Fruit fly (Drosophila melanogaster) whole organism, embryonic: ENCODE measurements around the gene CG43999.

ENCODE experiments used
- Abd-B ChIP-seq: fragments of 200-800 bp; sonication (Bioruptor generic); optimal IDR thresholded peaks from 2 replicates; lab custom pipeline; 2018; ENCODE audit warnings: missing biosample characterization, mild to moderate bottlenecking, missing genetic modification characterization, moderate library complexity
- Bgb ChIP-seq: fragments of 200-800 bp; sonication (Bioruptor generic); IDR thresholded peaks from 2 replicates; pipeline ENCODE4 v1.3.6; 2022; ENCODE audit warnings: missing biosample characterization, missing genetic modification characterization; ENCODE audit not compliant: partially characterized antibody
- CG10209 ChIP-seq: fragments of 200-800 bp; sonication (Bioruptor generic); optimal IDR thresholded peaks from 3 replicates; lab custom pipeline; 2017; ENCODE audit warnings: missing biosample characterization, mild to moderate bottlenecking, missing genetic modification characterization, missing genetic modification reagents
- CG10366 ChIP-seq: fragments of 200-800 bp; sonication (Bioruptor generic); IDR thresholded peaks from 2 replicates; pipeline ENCODE4 v1.3.6; 2022; ENCODE audit warnings: missing biosample characterization, missing genetic modification characterization
- CG10543 ChIP-seq: fragments of 200-800 bp; sonication (Bioruptor generic); optimal IDR thresholded peaks from 3 replicates; lab custom pipeline; 2017; ENCODE audit warnings: missing biosample characterization, mild to moderate bottlenecking, missing genetic modification characterization, moderate library complexity
- CG11695 ChIP-seq: fragments of 200-800 bp; sonication (Bioruptor generic); IDR thresholded peaks from 3 replicates; pipeline ENCODE4 v1.3.6; 2022; ENCODE audit warnings: missing biosample characterization, missing genetic modification characterization
- CG12071 ChIP-seq: fragments of 200-800 bp; sonication (Bioruptor generic); optimal IDR thresholded peaks from 3 replicates; lab custom pipeline; 2018; ENCODE audit warnings: missing biosample characterization, mild to moderate bottlenecking, missing genetic modification characterization
- CG12942 ChIP-seq: fragments of 200-800 bp; sonication (Bioruptor generic); optimal IDR thresholded peaks from 3 replicates; lab custom pipeline; 2016; ENCODE audit warnings: missing biosample characterization, missing genetic modification characterization
- CG13296 ChIP-seq: fragments of 200-800 bp; sonication (Bioruptor generic); optimal IDR thresholded peaks from 3 replicates; lab custom pipeline; 2018; ENCODE audit warnings: missing biosample characterization, mild to moderate bottlenecking, missing genetic modification characterization
- CG15514 ChIP-seq: fragments of 200-800 bp; sonication (Bioruptor generic); optimal IDR thresholded peaks from 3 replicates; lab custom pipeline; 2017; ENCODE audit warnings: missing biosample characterization, missing genetic modification characterization, mild to moderate bottlenecking, moderate library complexity, missing genetic modification reagents
- CG1832 ChIP-seq: fragments of 200-800 bp; sonication (Bioruptor generic); optimal IDR thresholded peaks from 2 replicates; lab custom pipeline; 2017; ENCODE audit warnings: missing biosample characterization, mild to moderate bottlenecking, missing genetic modification characterization, inconsistent platforms
- CG2712 ChIP-seq: fragments of 200-800 bp; optimal IDR thresholded peaks from 3 replicates; lab custom pipeline; 2019; ENCODE audit warnings: missing biosample characterization, mild to moderate bottlenecking, missing genetic modification characterization, moderate library complexity
- CG2875 ChIP-seq: fragments of 200-800 bp; sonication (Bioruptor generic); optimal IDR thresholded peaks from 2 replicates; lab custom pipeline; 2017; ENCODE audit warnings: missing biosample characterization, mild to moderate bottlenecking, missing genetic modification characterization, missing genetic modification reagents
- CG2889 ChIP-seq: fragments of 200-800 bp; sonication (Bioruptor generic); IDR thresholded peaks from 3 replicates; pipeline ENCODE4 v1.3.6; 2022; ENCODE audit warnings: missing biosample characterization, missing genetic modification characterization
- CG32532 ChIP-seq: fragments of 200-800 bp; sonication (Bioruptor generic); IDR thresholded peaks from 2 replicates; pipeline ENCODE4 v1.3.6; 2022; ENCODE audit warnings: missing biosample characterization, missing genetic modification characterization
- CG3995 ChIP-seq: fragments of 200-800 bp; sonication (Bioruptor generic); optimal IDR thresholded peaks from 3 replicates; lab custom pipeline; 2016; ENCODE audit warnings: missing biosample characterization, missing genetic modification characterization
- CG4282 ChIP-seq: fragments of 200-800 bp; sonication (Bioruptor generic); optimal IDR thresholded peaks from 2 replicates; lab custom pipeline; 2016; ENCODE audit warnings: missing biosample characterization, missing genetic modification characterization
- CG6683 ChIP-seq: fragments of 200-800 bp; sonication (Bioruptor generic); optimal IDR thresholded peaks from 2 replicates; lab custom pipeline; 2017; ENCODE audit warnings: missing biosample characterization, mild to moderate bottlenecking, missing genetic modification characterization, missing genetic modification reagents
- CG8359 ChIP-seq: fragments of 200-800 bp; sonication (Bioruptor generic); optimal IDR thresholded peaks from 2 replicates; lab custom pipeline; 2017; ENCODE audit warnings: missing biosample characterization, mild to moderate bottlenecking, missing genetic modification characterization, borderline replicate concordance
- CG9817 ChIP-seq: fragments of 200-800 bp; sonication (Bioruptor generic); optimal IDR thresholded peaks from 2 replicates; lab custom pipeline; 2018; ENCODE audit warnings: missing biosample characterization, mild to moderate bottlenecking, missing genetic modification characterization, moderate library complexity
- Deaf1 ChIP-seq: fragments of 200-800 bp; optimal IDR thresholded peaks from 3 replicates; lab custom pipeline; 2019; ENCODE audit warnings: missing biosample characterization, mild to moderate bottlenecking, missing genetic modification characterization, moderate library complexity
- Dek ChIP-seq: fragments of 200-800 bp; sonication (Bioruptor generic); optimal IDR thresholded peaks from 3 replicates; lab custom pipeline; 2019; ENCODE audit warnings: missing biosample characterization, mild to moderate bottlenecking, missing genetic modification characterization, moderate library complexity
- Doc3 ChIP-seq: fragments of 200-800 bp; sonication (Bioruptor generic); IDR thresholded peaks from 3 replicates; pipeline ENCODE4 v1.3.6; 2022; ENCODE audit warnings: missing biosample characterization, missing genetic modification characterization; ENCODE audit not compliant: partially characterized antibody
- E2f2 ChIP-seq: fragments of 200-800 bp; sonication (Bioruptor generic); IDR thresholded peaks from 2 replicates; pipeline ENCODE4 v1.3.6; 2022; ENCODE audit warnings: missing biosample characterization, missing genetic modification characterization
- Hmr ChIP-seq: fragments of 200-800 bp; sonication (Bioruptor generic); optimal IDR thresholded peaks from 3 replicates; lab custom pipeline; 2017; ENCODE audit warnings: mild to moderate bottlenecking, missing biosample characterization, missing genetic modification reagents, missing genetic modification characterization
- Jarid2 ChIP-seq: fragments of 200-800 bp; sonication (Bioruptor generic); optimal IDR thresholded peaks from 3 replicates; lab custom pipeline; 2017; ENCODE audit warnings: mild to moderate bottlenecking, missing biosample characterization, missing genetic modification reagents, missing genetic modification characterization
- Meics ChIP-seq: fragments of 200-800 bp; sonication (Bioruptor generic); optimal IDR thresholded peaks from 2 replicates; lab custom pipeline; 2017; ENCODE audit warnings: missing biosample characterization, mild to moderate bottlenecking, missing genetic modification characterization
- NC2α ChIP-seq: fragments of 200-800 bp; sonication (Bioruptor generic); optimal IDR thresholded peaks from 2 replicates; lab custom pipeline; 2016; ENCODE audit warnings: missing biosample characterization, missing genetic modification characterization
- Neu2 ChIP-seq: fragments of 200-800 bp; sonication (Bioruptor generic); optimal IDR thresholded peaks from 3 replicates; lab custom pipeline; 2016; ENCODE audit warnings: missing biosample characterization, missing genetic modification characterization, borderline replicate concordance
- Nf-YB ChIP-seq: fragments of 200-800 bp; sonication (Bioruptor generic); optimal IDR thresholded peaks from 3 replicates; lab custom pipeline; 2019; ENCODE audit warnings: missing biosample characterization, mild to moderate bottlenecking, missing genetic modification characterization, moderate library complexity
- Spps ChIP-seq: fragments of 200-800 bp; sonication (Bioruptor generic); optimal IDR thresholded peaks from 2 replicates; lab custom pipeline; 2018; ENCODE audit warnings: missing biosample characterization, mild to moderate bottlenecking, missing genetic modification characterization
- Sry-β ChIP-seq: fragments of 200-800 bp; sonication (Bioruptor generic); optimal IDR thresholded peaks from 2 replicates; lab custom pipeline; 2018; ENCODE audit warnings: missing biosample characterization, mild to moderate bottlenecking, missing genetic modification characterization, moderate library complexity
- bab2 ChIP-seq: fragments of 200-800 bp; sonication (Bioruptor generic); optimal IDR thresholded peaks from 2 replicates; lab custom pipeline; 2016; ENCODE audit warnings: missing biosample characterization, missing genetic modification characterization
- bbx ChIP-seq: fragments of 200-800 bp; sonication (Bioruptor generic); IDR thresholded peaks from 2 replicates; pipeline ENCODE4 v1.3.6; 2022; ENCODE audit warnings: missing biosample characterization, missing genetic modification characterization; ENCODE audit not compliant: partially characterized antibody
- danr ChIP-seq: fragments of 200-800 bp; sonication (Bioruptor generic); IDR thresholded peaks from 2 replicates; pipeline ENCODE4 v1.3.6; 2022; ENCODE audit warnings: missing biosample characterization, missing genetic modification characterization
- eyg ChIP-seq: fragments of 200-800 bp; sonication (Bioruptor generic); optimal IDR thresholded peaks from 3 replicates; lab custom pipeline; 2016; ENCODE audit warnings: missing biosample characterization, missing genetic modification characterization
- fd102C ChIP-seq: fragments of 200-800 bp; sonication (Bioruptor generic); optimal IDR thresholded peaks from 2 replicates; lab custom pipeline; 2018; ENCODE audit warnings: missing biosample characterization, mild to moderate bottlenecking, missing genetic modification characterization, moderate library complexity
- h ChIP-seq: fragments of >200 bp; optimal IDR thresholded peaks from 2 replicates; lab custom pipeline; 2017
- kay ChIP-seq: fragments of 200-800 bp; sonication (Bioruptor generic); optimal IDR thresholded peaks from 2 replicates; lab custom pipeline; 2016; ENCODE audit warnings: missing biosample characterization, missing genetic modification characterization
- lab ChIP-seq: fragments of 200-800 bp; sonication (Bioruptor generic); optimal IDR thresholded peaks from 3 replicates; lab custom pipeline; 2017; ENCODE audit warnings: missing biosample characterization, missing genetic modification characterization, mild to moderate bottlenecking, moderate library complexity, missing genetic modification reagents
- luna ChIP-seq: fragments of 200-800 bp; sonication (Bioruptor generic); optimal IDR thresholded peaks from 2 replicates; lab custom pipeline; 2016; ENCODE audit warnings: missing biosample characterization, missing genetic modification characterization
- mirr ChIP-seq: fragments of 200-800 bp; sonication (Bioruptor generic); optimal IDR thresholded peaks from 3 replicates; lab custom pipeline; 2018; ENCODE audit warnings: missing biosample characterization, mild to moderate bottlenecking, missing genetic modification characterization
- otp ChIP-seq: fragments of 200-800 bp; sonication (Bioruptor generic); IDR thresholded peaks from 3 replicates; pipeline ENCODE4, ENCODE4 v1.3.6; 2022; ENCODE audit warnings: missing biosample characterization, missing genetic modification characterization
- ro ChIP-seq: fragments of 200-800 bp; sonication (Bioruptor generic); IDR thresholded peaks from 2 replicates; pipeline ENCODE4 v1.3.6; 2022; ENCODE audit warnings: missing biosample characterization, missing genetic modification characterization
- salm ChIP-seq: fragments of 200-800 bp; sonication (Bioruptor generic); optimal IDR thresholded peaks from 2 replicates; lab custom pipeline; 2018; ENCODE audit warnings: missing biosample characterization, mild to moderate bottlenecking, missing genetic modification characterization
- shn ChIP-seq: fragments of 200-800 bp; sonication (Bioruptor generic); optimal IDR thresholded peaks from 3 replicates; lab custom pipeline; 2016; ENCODE audit warnings: missing biosample characterization, missing genetic modification characterization
- unpg ChIP-seq: fragments of 200-800 bp; sonication (Bioruptor generic); optimal IDR thresholded peaks from 3 replicates; lab custom pipeline; 2018; ENCODE audit warnings: missing biosample characterization, mild to moderate bottlenecking, missing genetic modification characterization, moderate library complexity
- vvl ChIP-seq: fragments of 200-800 bp; sonication (Bioruptor generic); IDR thresholded peaks from 2 replicates; pipeline ENCODE4 v1.3.6; 2022; ENCODE audit warnings: missing biosample characterization, missing genetic modification characterization
- zfh2 ChIP-seq: fragments of 200-800 bp; sonication (Bioruptor generic); optimal IDR thresholded peaks from 2 replicates; lab custom pipeline; 2016; ENCODE audit warnings: missing biosample characterization, missing genetic modification characterization

Gene CG43999

dm6 chr3R:23920874-23921539 is 7.8 kb downstream of the CG43999 start (continued):
- TF ChIP-seq Dek (tag; lab: Kevin White, UChicago) (peak; percentile 11), CG32532 (peak; percentile 83), CG9817 (tag; lab: Kevin White, UChicago) (peak; percentile 72), h (lab: Kevin White, UChicago) (no peak), CG10366 (GFP tag; lab: Robert Waterston, UW) (peak; percentile 54), vvl (peak; percentile 73), luna (GFP tag; lab: Kevin White, UChicago) (no peak), lab (GFP tag; lab: Kevin White, UChicago) (peak; percentile 83), CG1832 (GFP tag; lab: Kevin White, UChicago) (no peak), CG2875 (GFP tag; lab: Kevin White, UChicago) (no peak), Hmr (peak; percentile 71), kay (GFP tag; lab: Kevin White, UChicago) (no peak), CG10543 (GFP tag; lab: Kevin White, UChicago) (peak; percentile 83), CG10209 (no peak), CG6683 (no peak), Doc3 (GFP tag; lab: Robert Waterston, UW) (no peak), Neu2 (GFP tag; lab: Kevin White, UChicago) (no peak), Abd-B (GFP tag; lab: Kevin White, UChicago) (peak; percentile 51), salm (no peak), Bgb (GFP tag; lab: Robert Waterston, UW) (no peak), Jarid2 (GFP tag; lab: Kevin White, UChicago) (peak; percentile 11), CG13296 (GFP tag; lab: Kevin White, UChicago) (peak; percentile 59), Deaf1 (tag; lab: Kevin White, UChicago) (no peak), unpg (GFP tag; lab: Kevin White, UChicago) (peak; percentile 43), CG11695 (GFP tag; lab: Robert Waterston, UW) (peak; percentile 65), Meics (GFP tag; lab: Kevin White, UChicago) (peak; percentile 59), CG12071 (GFP tag; lab: Kevin White, UChicago) (peak; percentile 52), bab2 (GFP tag; lab: Kevin White, UChicago) (no peak), mirr (GFP tag; lab: Kevin White, UChicago) (peak; percentile 87), eyg (GFP tag; lab: Kevin White, UChicago) (no peak), otp (0 out of 3 replicates have a peak, but pooled peaks have one; percentile 40), CG3995 (GFP tag; lab: Kevin White, UChicago) (no peak), Sry-β (no peak), Spps (tag; lab: Kevin White, UChicago) (no peak), E2f2 (peak; percentile 9; the same call in 1 of the 2 replicates), CG4282 (GFP tag; lab: Kevin White, UChicago) (no peak), CG12942 (no peak), zfh2 (GFP tag; lab: Kevin White, UChicago) (peak; percentile 74), CG2712 (tag; lab: Kevin White, UChicago) (no peak), danr (GFP tag; lab: Robert Waterston, UW) (no peak), CG2889 (GFP tag; lab: Robert Waterston, UW) (no peak), CG8359 (GFP tag; lab: Kevin White, UChicago) (no peak), Nf-YB (GFP tag; lab: Kevin White, UChicago) (peak; percentile 16), shn (GFP tag; lab: Kevin White, UChicago) (peak; percentile 55), CG15514 (GFP tag; lab: Kevin White, UChicago) (peak; percentile 61), bbx (GFP tag; lab: Robert Waterston, UW) (no peak), NC2α (GFP tag; lab: Kevin White, UChicago) (no peak), ro (no peak), fd102C (no peak)
